Worm (Caenorhabditis elegans) whole organism, L1 larva: ENCODE results near the gene Y38E10A.9.
A peak's percentile ranks its signal among the peaks of the same experiment; 100 is the strongest.

Experiments used
- C04F5.9 ChIP-seq: sonication (generic microtip); optimal IDR thresholded peaks from 2 replicates; lab custom pipeline; 2016; ENCODE audit warnings: missing genetic modification characterization, missing compliant biosample characterization
- C34B4.2 ChIP-seq: sonication (generic microtip); optimal IDR thresholded peaks from 2 replicates; lab custom pipeline; 2017; ENCODE audit warnings: mild to moderate bottlenecking, missing genetic modification characterization, missing compliant biosample characterization
- F16B12.6 ChIP-seq: fragments of 150-350 bp; optimal IDR thresholded peaks from 2 replicates; lab custom pipeline; 2014; ENCODE audit warnings: missing biosample characterization, missing genetic modification characterization
- aly-2 ChIP-seq: fragments of 150-350 bp; optimal IDR thresholded peaks from 2 replicates; lab custom pipeline; 2014; ENCODE audit warnings: missing biosample characterization, missing genetic modification characterization
- ama-1 ChIP-seq: fragments of 150-350 bp; optimal IDR thresholded peaks from 2 replicates; lab custom pipeline; 2014
- blmp-1 ChIP-seq: fragments of 150-350 bp; optimal IDR thresholded peaks from 2 replicates; lab custom pipeline; 2014; ENCODE audit warnings: missing biosample characterization, missing genetic modification characterization
- ceh-8 ChIP-seq: fragments of 200-800 bp; sonication (Bioruptor generic); optimal IDR thresholded peaks from 2 replicates; lab custom pipeline; 2018; ENCODE audit warnings: mild to moderate bottlenecking, missing genetic modification characterization, moderate library complexity, missing compliant biosample characterization
- ceh-82 ChIP-seq, 3 experiments: fragments of 150-350 bp in 1 of 3; sonication (generic microtip) in 2 of 3; optimal IDR thresholded peaks; 2 replicates each; lab custom pipeline; 2014 to 2017; ENCODE audit warnings: missing biosample characterization in 3 of 3, missing genetic modification characterization in 3 of 3
- dpl-1 ChIP-seq, 3 experiments: fragments of 150-350 bp in 2 of 3; sonication (generic microtip) in 1 of 3; optimal IDR thresholded peaks; 2 replicates each; lab custom pipeline; 2014 to 2017; ENCODE audit warnings: missing biosample characterization in 3 of 3, missing genetic modification characterization in 3 of 3, missing genetic modification reagents in 3 of 3
- dsc-1 ChIP-seq: sonication (generic microtip); optimal IDR thresholded peaks from 2 replicates; lab custom pipeline; 2016; ENCODE audit warnings: mild to moderate bottlenecking, missing genetic modification characterization, missing compliant biosample characterization
- efl-1 ChIP-seq, 4 experiments: fragments of 150-350 bp; optimal IDR thresholded peaks in 3 of 4; peaks in 1 of 4; 1 replicate in 1 of 4; 2 replicates in 3 of 4; lab custom pipeline; 2014; ENCODE audit warnings: missing biosample characterization in 2 of 4, missing genetic modification characterization in 2 of 4, missing genetic modification reagents in 2 of 4
- egl-13 ChIP-seq: sonication (generic microtip); optimal IDR thresholded peaks from 2 replicates; lab custom pipeline; 2016; ENCODE audit warnings: missing genotype, missing genetic modification reagents, missing genetic modification characterization, missing compliant biosample characterization
- elt-2 ChIP-seq: sonication (generic microtip); optimal IDR thresholded peaks from 2 replicates; lab custom pipeline; 2016; ENCODE audit warnings: missing genetic modification characterization, mild to moderate bottlenecking, inconsistent platforms, missing compliant biosample characterization, missing genetic modification reagents
- elt-3 ChIP-seq, 6 experiments: fragments of 150-350 bp in 1 of 6; sonication (generic microtip); optimal IDR thresholded peaks; 2 replicates each; lab custom pipeline; 2017 to 2018; ENCODE audit warnings: missing biosample characterization in 6 of 6, missing genetic modification characterization in 6 of 6, inconsistent platforms in 1 of 6
- ets-5 ChIP-seq: fragments of 200-800 bp; sonication (Bioruptor generic); IDR thresholded peaks from 2 replicates; pipeline ENCODE4 v1.3.6; 2022; ENCODE audit warnings: missing genetic modification characterization, missing compliant biosample characterization
- fkh-10 ChIP-seq: sonication (generic microtip); optimal IDR thresholded peaks from 2 replicates; lab custom pipeline; 2017; ENCODE audit warnings: missing biosample characterization, missing genetic modification reagents, missing genetic modification characterization
- fkh-4 ChIP-seq: sonication (generic microtip); optimal IDR thresholded peaks from 2 replicates; lab custom pipeline; 2016; ENCODE audit warnings: missing compliant biosample characterization, missing genetic modification characterization, borderline replicate concordance
- hlh-17 ChIP-seq: fragments of 200-800 bp; sonication (Bioruptor generic); optimal IDR thresholded peaks from 2 replicates; lab custom pipeline; 2018; ENCODE audit warnings: missing genetic modification characterization, mild to moderate bottlenecking, missing compliant biosample characterization, moderate library complexity, borderline replicate concordance
- hlh-4 ChIP-seq: sonication (generic microtip); optimal IDR thresholded peaks from 2 replicates; lab custom pipeline; 2016; ENCODE audit warnings: mild to moderate bottlenecking, missing genetic modification characterization, missing compliant biosample characterization
- irx-1 ChIP-seq: sonication (generic microtip); optimal IDR thresholded peaks from 2 replicates; lab custom pipeline; 2016; ENCODE audit warnings: missing genetic modification characterization, missing compliant biosample characterization
- jun-1 ChIP-seq: fragments of 150-350 bp; optimal IDR thresholded peaks from 2 replicates; lab custom pipeline; 2014; ENCODE audit warnings: missing biosample characterization, missing genetic modification reagents, missing genetic modification characterization
- lin-14 ChIP-seq: fragments of 200-800 bp; sonication (Bioruptor generic); optimal IDR thresholded peaks from 2 replicates; lab custom pipeline; 2018; ENCODE audit warnings: mild to moderate bottlenecking, missing genetic modification characterization, moderate library complexity, missing compliant biosample characterization
- lin-35 ChIP-seq, 2 experiments: fragments of 150-350 bp; optimal IDR thresholded peaks; 2 replicates each; lab custom pipeline; 2014; ENCODE audit warnings: missing biosample characterization in 2 of 2, missing genetic modification characterization in 2 of 2, missing genetic modification reagents in 2 of 2
- lin-39 ChIP-seq: fragments of 150-350 bp; optimal IDR thresholded peaks from 2 replicates; lab custom pipeline; 2014; ENCODE audit warnings: missing biosample characterization, missing genetic modification reagents, missing genetic modification characterization
- lir-3 ChIP-seq: sonication (generic microtip); optimal IDR thresholded peaks from 2 replicates; lab custom pipeline; 2016; ENCODE audit warnings: mild to moderate bottlenecking, missing genetic modification characterization, moderate library complexity, missing compliant biosample characterization; ENCODE audit not compliant: poor library complexity
- lsy-2 ChIP-seq, 2 experiments: fragments of 150-350 bp; optimal IDR thresholded peaks; 2 replicates each; lab custom pipeline; 2014; ENCODE audit warnings: missing biosample characterization in 2 of 2, missing genetic modification characterization in 2 of 2
- mab-9 ChIP-seq: fragments of 200-800 bp; sonication (Bioruptor generic); IDR thresholded peaks from 2 replicates; pipeline ENCODE4 v1.3.6; 2022; ENCODE audit warnings: missing genetic modification reagents, missing genetic modification characterization, missing compliant biosample characterization
- mef-2 ChIP-seq: fragments of 150-350 bp; optimal IDR thresholded peaks from 2 replicates; lab custom pipeline; 2014; ENCODE audit warnings: missing biosample characterization, missing genetic modification characterization
- mep-1 ChIP-seq: fragments of 150-350 bp; optimal IDR thresholded peaks from 2 replicates; lab custom pipeline; 2014; ENCODE audit warnings: missing biosample characterization, missing genetic modification characterization
- nhr-12 ChIP-seq: sonication (generic microtip); optimal IDR thresholded peaks from 2 replicates; lab custom pipeline; 2017; ENCODE audit warnings: missing biosample characterization, missing genetic modification characterization
- nhr-20 ChIP-seq: sonication (generic microtip); optimal IDR thresholded peaks from 2 replicates; lab custom pipeline; 2016; ENCODE audit warnings: mild to moderate bottlenecking, missing genetic modification characterization, missing compliant biosample characterization
- nhr-28 ChIP-seq: fragments of 150-350 bp; optimal IDR thresholded peaks from 2 replicates; lab custom pipeline; 2014; ENCODE audit warnings: missing biosample characterization, missing genetic modification characterization
- nhr-47 ChIP-seq: sonication (generic microtip); optimal IDR thresholded peaks from 2 replicates; lab custom pipeline; 2016; ENCODE audit warnings: mild to moderate bottlenecking, missing genetic modification characterization, moderate library complexity, missing compliant biosample characterization
- nhr-71 ChIP-seq: sonication (generic microtip); optimal IDR thresholded peaks from 2 replicates; lab custom pipeline; 2016; ENCODE audit warnings: mild to moderate bottlenecking, missing genetic modification characterization, moderate library complexity, missing compliant biosample characterization
- nhr-76 ChIP-seq: sonication (generic microtip); optimal IDR thresholded peaks from 2 replicates; lab custom pipeline; 2017; ENCODE audit warnings: missing biosample characterization, missing genetic modification characterization
- nhr-77 ChIP-seq: fragments of 150-350 bp; optimal IDR thresholded peaks from 2 replicates; lab custom pipeline; 2014; ENCODE audit warnings: missing biosample characterization, missing genetic modification characterization
- nhr-85 ChIP-seq: sonication (generic microtip); peaks from one replicate; lab custom pipeline; 2016; ENCODE audit warnings: missing genetic modification characterization, inconsistent platforms, missing compliant biosample characterization
- nhr-90 ChIP-seq: sonication (generic microtip); optimal IDR thresholded peaks from 2 replicates; lab custom pipeline; 2016; ENCODE audit warnings: mild to moderate bottlenecking, missing genetic modification characterization, missing compliant biosample characterization; ENCODE audit not compliant: poor library complexity
- pag-3 ChIP-seq: sonication (generic microtip); optimal IDR thresholded peaks from 2 replicates; lab custom pipeline; 2017; ENCODE audit warnings: missing genetic modification characterization, mild to moderate bottlenecking, missing compliant biosample characterization, antibody characterized with exemption, borderline replicate concordance; ENCODE audit not compliant: insufficient read depth
- pqm-1 ChIP-seq: sonication (generic microtip); optimal IDR thresholded peaks from 3 replicates; lab custom pipeline; 2017; ENCODE audit warnings: missing biosample characterization, missing genetic modification characterization
- rnt-1 ChIP-seq: sonication (generic microtip); optimal IDR thresholded peaks from 2 replicates; lab custom pipeline; 2016; ENCODE audit warnings: mild to moderate bottlenecking, missing genetic modification characterization, moderate library complexity, missing compliant biosample characterization
- snpc-4 ChIP-seq: fragments of 150-350 bp; optimal IDR thresholded peaks from 2 replicates; lab custom pipeline; 2014; ENCODE audit warnings: missing biosample characterization, missing genetic modification characterization
- sox-4 ChIP-seq: sonication (generic microtip); optimal IDR thresholded peaks from 2 replicates; lab custom pipeline; 2016; ENCODE audit warnings: missing genetic modification characterization, missing compliant biosample characterization
- sptf-1 ChIP-seq: fragments of 150-350 bp; optimal IDR thresholded peaks from 2 replicates; lab custom pipeline; 2014; ENCODE audit warnings: missing biosample characterization, missing genetic modification characterization
- sup-37 ChIP-seq: fragments of 200-800 bp; sonication (Bioruptor generic); optimal IDR thresholded peaks from 2 replicates; lab custom pipeline; 2018; ENCODE audit warnings: mild to moderate bottlenecking, missing genetic modification characterization, missing compliant biosample characterization
- swsn-7 ChIP-seq: sonication (generic microtip); optimal IDR thresholded peaks from 2 replicates; lab custom pipeline; 2016; ENCODE audit warnings: missing genetic modification characterization, missing compliant biosample characterization
- tbx-2 ChIP-seq: sonication (generic microtip); optimal IDR thresholded peaks from 2 replicates; lab custom pipeline; 2016; ENCODE audit warnings: missing genetic modification characterization, missing compliant biosample characterization
- unc-62 ChIP-seq: fragments of 150-350 bp; optimal IDR thresholded peaks from 2 replicates; lab custom pipeline; 2014; ENCODE audit warnings: missing biosample characterization, missing genetic modification reagents, missing genetic modification characterization
- unc-86 ChIP-seq: sonication (generic microtip); optimal IDR thresholded peaks from 2 replicates; lab custom pipeline; 2016; ENCODE audit warnings: missing genetic modification characterization, missing compliant biosample characterization
- unc-98 ChIP-seq: fragments of 200-800 bp; sonication (Bioruptor generic); IDR thresholded peaks from 2 replicates; pipeline ENCODE4 v1.3.6; 2022; ENCODE audit warnings: missing genetic modification characterization, missing compliant biosample characterization
- xbp-1 ChIP-seq: sonication (generic microtip); optimal IDR thresholded peaks from 2 replicates; lab custom pipeline; 2016; ENCODE audit warnings: missing genetic modification characterization, missing compliant biosample characterization
- zag-1 ChIP-seq: fragments of 150-350 bp; optimal IDR thresholded peaks from 2 replicates; lab custom pipeline; 2014; ENCODE audit warnings: missing biosample characterization, missing genetic modification characterization
- ztf-11 ChIP-seq, 2 experiments: sonication (generic microtip); optimal IDR thresholded peaks; 2 replicates each; lab custom pipeline; 2016 to 2017; ENCODE audit warnings: missing genetic modification characterization in 2 of 2, missing biosample characterization in 1 of 2, missing compliant biosample characterization in 1 of 2

Y38E10A.9 gene

ce11 chrII:12628566-12628965 lies 19.8 kb downstream of the Y38E10A.9 start, which contains the start of gene nspe-5:
Gene nspe-5, plus strand, starts transcription at chrII:12628866.
- TF ChIP-seq lsy-2 (tag; optimal IDR thresholded peaks at IDR 0.05; lab: Kevin White, UChicago) (no peak), xbp-1 (no peak), C04F5.9 (no peak), dpl-1 (GFP tag; optimal IDR thresholded peaks at IDR 0.05; lab: Kevin White, UChicago) (no peak), hlh-4 (tag; lab: Kevin White, UChicago) (no peak), fkh-4 (no peak), snpc-4 (tag; lab: Kevin White, UChicago) (no peak), mab-9 (GFP tag; lab: Robert Waterston, UW) (no peak), nhr-47 (tag; lab: Kevin White, UChicago) (no peak), lin-39 (tag; lab: Kevin White, UChicago) (no peak), rnt-1 (tag; lab: Kevin White, UChicago) (no peak), nhr-28 (tag; lab: Kevin White, UChicago) (no peak), nhr-76 (tag; lab: Kevin White, UChicago) (no peak), pag-3 (no peak), swsn-7 (tag; lab: Kevin White, UChicago) (no peak), elt-3 (tag; optimal IDR thresholded peaks at IDR 0.05; lab: Kevin White, UChicago) (peak in 1 of 6 experiments; percentile 21), fkh-10 (GFP tag; lab: Kevin White, UChicago) (no peak), mep-1 (tag; lab: Kevin White, UChicago) (no peak), ets-5 (GFP tag; lab: Robert Waterston, UW) (no peak), lin-35 (GFP tag; optimal IDR thresholded peaks at IDR 0.05; lab: Kevin White, UChicago) (no peak), lir-3 (no peak), tbx-2 (tag; lab: Kevin White, UChicago) (no peak), ama-1 (no peak), nhr-85 (tag; lab: Kevin White, UChicago) (peak; percentile 4), irx-1 (tag; lab: Kevin White, UChicago) (no peak), lin-14 (peak; percentile 1), nhr-20 (tag; lab: Kevin White, UChicago) (peak; percentile 34), nhr-90 (tag; lab: Kevin White, UChicago) (no peak), sup-37 (no peak), aly-2 (tag; lab: Kevin White, UChicago) (no peak), zag-1 (tag; lab: Kevin White, UChicago) (no peak), pqm-1 (tag; lab: Kevin White, UChicago) (no peak), blmp-1 (tag; lab: Kevin White, UChicago) (peak; percentile 12), nhr-12 (tag; lab: Kevin White, UChicago) (no peak), efl-1 (optimal IDR thresholded peaks at IDR 0.05; lab: Kevin White, UChicago) (no peak), efl-1 (GFP tag; optimal IDR thresholded peaks at IDR 0.05 in 1 of 2; lab: Kevin White, UChicago) (peak in 1 of 2 experiments; percentile 18), hlh-17 (no peak), unc-98 (no peak), F16B12.6 (tag; lab: Kevin White, UChicago) (no peak), elt-2 (tag; lab: Kevin White, UChicago) (no peak), C34B4.2 (tag; lab: Kevin White, UChicago) (no peak), nhr-77 (tag; lab: Kevin White, UChicago) (no peak), mef-2 (no peak), sox-4 (tag; lab: Kevin White, UChicago) (no peak), unc-62 (GFP tag; lab: Kevin White, UChicago) (no peak), egl-13 (tag; lab: Kevin White, UChicago) (no peak), ceh-82 (tag; optimal IDR thresholded peaks at IDR 0.05; lab: Kevin White, UChicago) (no peak), dsc-1 (no peak), jun-1 (tag; lab: Kevin White, UChicago) (no peak), sptf-1 (no peak), ceh-8 (GFP tag; lab: Kevin White, UChicago) (no peak), ztf-11 (tag; optimal IDR thresholded peaks at IDR 0.05; lab: Kevin White, UChicago) (no peak), nhr-71 (tag; lab: Kevin White, UChicago) (no peak), unc-86 (tag; lab: Kevin White, UChicago) (no peak)
